Worm (Caenorhabditis elegans): Measurements from ENCODE around the gene csa-1.

ce11 chrII:9301065-9301464 lies 18.5 kb downstream of the csa-1 start:
- TF ChIP-seq B0310.2 (tag; optimal IDR thresholded peaks at IDR 0.05) (no peak), ama-1 (optimal IDR thresholded peaks at IDR 0.05) (no peak), pes-1 (GFP tag; IDR thresholded peaks at IDR 0.05) (no peak), tbx-37 (GFP tag; conservative IDR thresholded peaks at IDR 0.05) (no peak), tbx-11 (GFP tag; IDR thresholded peaks at IDR 0.05) (no peak), tra-4 (tag; optimal IDR thresholded peaks at IDR 0.05) (no peak), scrt-1 (GFP tag; IDR thresholded peaks at IDR 0.05) (no peak)

Measured in whole organism, early embryonic.